Worm (Caenorhabditis elegans): Measurements from ENCODE around the gene lgl-1.

Gene lgl-1

DNA sequence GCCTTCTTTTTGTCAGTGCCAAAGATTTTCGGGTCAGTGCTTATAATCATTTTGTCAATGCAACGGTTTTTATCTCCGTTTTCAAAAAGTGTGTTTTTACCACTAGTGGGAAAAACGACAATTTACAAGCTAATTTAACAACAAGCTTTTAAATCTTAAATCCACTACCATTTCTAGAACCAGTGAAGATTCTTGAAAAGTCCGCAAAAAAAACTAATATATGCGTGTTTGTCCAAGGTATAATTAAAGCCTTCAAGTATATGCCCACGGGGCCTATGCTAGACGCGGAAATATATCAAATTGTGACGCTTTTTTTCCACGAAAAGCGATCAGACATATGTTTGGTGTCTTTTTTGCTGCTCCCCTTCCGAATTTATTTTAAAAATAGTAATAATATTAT lies 41.7 kb upstream of the lgl-1 start:
- TF ChIP-seq unc-62 (GFP tag; optimal IDR thresholded peaks at IDR 0.05) (no peak), elt-1 (tag; optimal IDR thresholded peaks at IDR 0.05; ENCODE audit: borderline replicate concordance, insufficient read depth) (no peak), nhr-12 (tag; optimal IDR thresholded peaks at IDR 0.05) (no peak), unc-120 (tag; optimal IDR thresholded peaks at IDR 0.05; ENCODE audit: poor library complexity, severe bottlenecking) (no peak), mep-1 (tag; optimal IDR thresholded peaks at IDR 0.05) (no peak), sem-2 (GFP tag; optimal IDR thresholded peaks at IDR 0.05) (no peak), pha-4 (tag; optimal IDR thresholded peaks at IDR 0.05) (no peak), lin-32 (GFP tag; optimal IDR thresholded peaks at IDR 0.05) (no peak), nhr-2 (tag; optimal IDR thresholded peaks at IDR 0.05) (no peak), ceh-43 (GFP tag; optimal IDR thresholded peaks at IDR 0.05) (no peak), snpc-4 (tag; optimal IDR thresholded peaks at IDR 0.05) (no peak), ham-2 (GFP tag; optimal IDR thresholded peaks at IDR 0.05) (no peak), sptf-1 (tag; optimal IDR thresholded peaks at IDR 0.05) (no peak), hlh-1 (tag; optimal IDR thresholded peaks at IDR 0.05) (no peak), nhr-237 (tag; optimal IDR thresholded peaks at IDR 0.05) (no peak)

DNA sequence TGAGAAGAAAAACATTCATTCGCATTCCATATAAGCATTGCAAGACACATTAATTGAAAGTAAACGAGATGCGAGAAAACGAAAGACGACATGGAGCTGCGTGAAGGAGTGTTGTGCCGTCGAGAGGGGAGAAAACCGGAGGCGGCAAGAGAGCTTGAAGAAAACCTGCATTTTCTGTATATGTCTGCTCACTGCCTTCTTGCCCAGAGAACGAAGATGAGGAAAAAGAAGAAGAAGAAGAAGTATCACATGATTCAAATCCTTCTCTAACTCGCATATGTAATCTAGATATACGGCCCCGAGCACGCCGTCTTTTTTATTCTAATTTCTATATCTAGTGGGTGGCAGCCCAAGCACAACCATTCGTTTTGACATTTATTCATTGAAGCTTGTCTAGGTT lies 39.4 kb upstream of the lgl-1 start:
- no peak for TF ChIP-seq ham-2 (GFP tag; optimal IDR thresholded peaks at IDR 0.05)
- no peak for TF ChIP-seq bed-3 (GFP tag; optimal IDR thresholded peaks at IDR 0.05)
- no peak for TF ChIP-seq sptf-1 (tag; optimal IDR thresholded peaks at IDR 0.05)
- TF ChIP-seq unc-39 (tag; optimal IDR thresholded peaks at IDR 0.05): no peak
- no peak for TF ChIP-seq nhr-12 (tag; optimal IDR thresholded peaks at IDR 0.05)
- no peak for TF ChIP-seq nhr-2 (tag; optimal IDR thresholded peaks at IDR 0.05)
- no peak for TF ChIP-seq unc-120 (tag; optimal IDR thresholded peaks at IDR 0.05; ENCODE audit: poor library complexity, severe bottlenecking)

DNA sequence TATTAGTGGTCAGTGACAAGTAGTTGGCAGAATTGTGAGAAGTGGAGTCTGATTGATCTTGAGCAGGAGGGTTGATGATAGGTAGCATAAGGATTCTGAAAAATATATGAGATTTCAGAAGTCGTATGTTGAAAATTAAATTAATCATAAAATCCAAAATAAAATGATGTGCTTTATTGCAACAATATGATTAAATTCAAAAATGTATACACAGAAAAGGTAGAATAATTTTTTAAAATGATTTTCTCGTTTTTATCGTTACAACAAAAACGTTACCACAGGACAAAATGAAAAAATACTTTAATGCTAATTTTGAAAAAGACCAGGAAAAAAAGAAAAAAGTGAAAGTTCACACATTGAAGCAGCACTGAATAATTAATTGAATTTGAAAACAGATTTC lies 31.6 kb upstream of the lgl-1 start, which contains the start of gene ZC13.10:
Gene ZC13.10 (minus strand): TSS at position 101 of the 400 bp plus-strand sequence.
- TF ChIP-seq unc-39 (tag; optimal IDR thresholded peaks at IDR 0.05) (no peak), nhr-28 (tag; optimal IDR thresholded peaks at IDR 0.05) (no peak), unc-62 (GFP tag; optimal IDR thresholded peaks at IDR 0.05) (no peak)

DNA sequence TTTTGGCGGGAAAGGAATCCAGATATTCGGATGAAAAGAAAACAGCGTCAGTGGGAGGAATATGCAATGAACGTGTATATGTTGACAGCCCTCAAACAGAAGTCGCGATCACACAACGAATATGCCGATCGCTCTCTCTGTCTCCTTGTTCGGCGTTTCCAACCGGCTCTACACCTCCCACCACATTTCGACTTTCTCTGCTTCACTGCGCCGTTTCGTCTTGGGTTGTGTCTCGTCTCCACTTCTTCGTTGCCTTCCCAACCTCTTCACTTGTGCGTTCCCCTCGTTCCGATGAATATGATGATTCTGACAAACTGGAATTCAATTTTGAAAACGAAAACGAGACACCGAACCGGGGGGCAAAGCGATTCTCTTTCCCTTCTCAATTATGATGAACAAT lies 27.1 kb upstream of the lgl-1 start, which contains the start of gene mab-7:
Gene mab-7 (minus strand): TSS at position 101 of the 400 bp plus-strand sequence.
- TF ChIP-seq unc-120 (tag; optimal IDR thresholded peaks at IDR 0.05; ENCODE audit: poor library complexity, severe bottlenecking) (no peak), blmp-1 (tag; optimal IDR thresholded peaks at IDR 0.05) (no peak), bed-3 (GFP tag; optimal IDR thresholded peaks at IDR 0.05) (no peak), nhr-237 (tag; optimal IDR thresholded peaks at IDR 0.05) (no peak), unc-39 (tag; optimal IDR thresholded peaks at IDR 0.05) (no peak), nhr-12 (tag; optimal IDR thresholded peaks at IDR 0.05) (no peak), nhr-2 (tag; optimal IDR thresholded peaks at IDR 0.05) (no peak), mab-5 (tag; optimal IDR thresholded peaks at IDR 0.05) (no peak), nhr-28 (tag; optimal IDR thresholded peaks at IDR 0.05) (no peak), elt-1 (tag; optimal IDR thresholded peaks at IDR 0.05; ENCODE audit: borderline replicate concordance, insufficient read depth) (no peak), mls-2 (tag; optimal IDR thresholded peaks at IDR 0.05) (no peak), nhr-76 (tag; optimal IDR thresholded peaks at IDR 0.05) (no peak), sem-2 (GFP tag; optimal IDR thresholded peaks at IDR 0.05) (no peak), lin-13 (tag; optimal IDR thresholded peaks at IDR 0.05) (no peak), pha-4 (tag; optimal IDR thresholded peaks at IDR 0.05) (no peak)

DNA sequence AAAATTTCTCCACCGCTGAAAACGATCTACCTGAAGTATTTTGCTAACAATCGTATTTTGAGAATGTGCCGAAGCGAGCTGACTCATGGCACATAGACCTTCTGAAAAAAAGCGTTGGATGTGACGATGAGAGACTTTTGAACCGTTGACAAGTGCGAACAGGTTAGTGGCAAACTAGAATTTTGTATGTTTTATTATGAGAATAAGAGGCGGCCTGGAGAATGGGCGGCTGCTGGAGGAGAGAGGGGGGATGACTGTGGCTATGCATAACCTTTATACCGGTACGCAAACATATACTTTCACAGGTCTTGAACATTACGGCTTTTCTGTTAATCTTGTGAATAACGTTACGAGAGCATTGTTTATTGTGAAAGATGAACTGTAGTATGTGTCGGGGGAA lies 17.4 kb upstream of the lgl-1 start, which contains the start of gene mam-1:
Gene mam-1 (minus strand): TSS at position 101 of the 400 bp plus-strand sequence.
- TF ChIP-seq cnd-1 (tag; optimal IDR thresholded peaks at IDR 0.05) (no peak), mab-5 (tag; optimal IDR thresholded peaks at IDR 0.05) (no peak), unc-62 (GFP tag; optimal IDR thresholded peaks at IDR 0.05) (no peak), M03D4.4 (tag; optimal IDR thresholded peaks at IDR 0.05) (no peak), ces-1 (GFP tag; optimal IDR thresholded peaks at IDR 0.05) (no peak), elt-3 (tag; optimal IDR thresholded peaks at IDR 0.05) (no peak)

DNA sequence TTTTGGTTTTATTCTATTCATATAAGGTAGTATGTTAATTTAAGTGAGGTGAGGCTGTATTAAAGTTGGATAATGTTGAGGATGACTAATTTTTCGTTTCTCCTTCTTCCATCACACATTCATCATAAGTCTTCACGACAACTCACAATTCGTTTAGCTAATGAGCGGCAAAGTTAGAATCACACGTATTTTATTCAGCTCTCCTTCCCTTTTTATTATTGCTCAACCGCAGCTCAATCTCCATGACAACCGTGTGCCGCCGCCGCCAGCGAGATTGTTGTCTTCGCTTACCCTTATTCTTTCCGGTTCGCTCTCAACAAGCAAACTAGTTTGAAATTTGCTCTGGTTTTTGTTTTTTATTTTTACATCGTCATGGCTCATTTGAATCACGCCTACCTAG lies 9.5 kb upstream of the lgl-1 start, which contains the start of gene ZC13.2:
Gene ZC13.2 (plus strand): TSS at position 301 of the 400 bp plus-strand sequence.
- TF ChIP-seq mep-1 (tag; optimal IDR thresholded peaks at IDR 0.05): no peak
- no peak for TF ChIP-seq unc-39 (tag; optimal IDR thresholded peaks at IDR 0.05)
- TF ChIP-seq nhr-12 (tag; optimal IDR thresholded peaks at IDR 0.05): no peak
- TF ChIP-seq unc-120 (tag; optimal IDR thresholded peaks at IDR 0.05; ENCODE audit: poor library complexity, severe bottlenecking): no peak
- no peak for TF ChIP-seq nhr-237 (tag; optimal IDR thresholded peaks at IDR 0.05)
